Fruit fly (Drosophila melanogaster) whole organism, embryonic: Measurements from ENCODE around the gene CG5687.
A peak's percentile ranks its signal among the peaks of the same experiment; 100 is the strongest.

Experiments
- Antp ChIP-seq: fragments of 200-800 bp; sonication (Bioruptor generic); optimal IDR thresholded peaks from 3 replicates; lab custom pipeline; 2016; ENCODE audit warnings: missing biosample characterization, missing genetic modification characterization
- Bdp1 ChIP-seq: fragments of 200-800 bp; sonication (Bioruptor generic); optimal IDR thresholded peaks from 3 replicates; lab custom pipeline; 2016; ENCODE audit warnings: missing biosample characterization, missing genetic modification characterization
- CG10147 ChIP-seq: fragments of 200-800 bp; sonication (Bioruptor generic); optimal IDR thresholded peaks from 2 replicates; lab custom pipeline; 2019; ENCODE audit warnings: missing biosample characterization, mild to moderate bottlenecking, missing genetic modification characterization, moderate library complexity
- CG10274 ChIP-seq: fragments of 200-800 bp; sonication (Bioruptor generic); optimal IDR thresholded peaks from 3 replicates; lab custom pipeline; 2017; ENCODE audit warnings: missing biosample characterization, mild to moderate bottlenecking, missing genetic modification characterization
- CG10366 ChIP-seq: fragments of 200-800 bp; sonication (Bioruptor generic); IDR thresholded peaks from 2 replicates; pipeline ENCODE4 v1.3.6; 2022; ENCODE audit warnings: missing biosample characterization, missing genetic modification characterization
- CG10654 ChIP-seq: fragments of 200-800 bp; sonication (Bioruptor generic); optimal IDR thresholded peaks from 2 replicates; lab custom pipeline; 2016; ENCODE audit warnings: missing biosample characterization, missing genetic modification characterization
- CG10979 ChIP-seq: fragments of 200-800 bp; sonication (Bioruptor generic); optimal IDR thresholded peaks from 2 replicates; lab custom pipeline; 2018; ENCODE audit warnings: missing biosample characterization, mild to moderate bottlenecking, missing genetic modification characterization, moderate library complexity
- CG12104 ChIP-seq: fragments of 200-800 bp; sonication (Bioruptor generic); optimal IDR thresholded peaks from 3 replicates; lab custom pipeline; 2016; ENCODE audit warnings: missing biosample characterization, missing genetic modification characterization
- CG12219 ChIP-seq: fragments of 200-800 bp; sonication (Bioruptor generic); optimal IDR thresholded peaks from 3 replicates; lab custom pipeline; 2018; ENCODE audit warnings: missing biosample characterization, mild to moderate bottlenecking, missing genetic modification characterization
- CG12236 ChIP-seq: fragments of 200-800 bp; sonication (Bioruptor generic); optimal IDR thresholded peaks from 2 replicates; lab custom pipeline; 2016; ENCODE audit warnings: missing biosample characterization, missing genetic modification characterization
- CG12391 ChIP-seq: fragments of 200-800 bp; sonication (Bioruptor generic); optimal IDR thresholded peaks from 3 replicates; lab custom pipeline; 2018; ENCODE audit warnings: missing biosample characterization, mild to moderate bottlenecking, missing genetic modification characterization, moderate library complexity
- CG13296 ChIP-seq: fragments of 200-800 bp; sonication (Bioruptor generic); optimal IDR thresholded peaks from 3 replicates; lab custom pipeline; 2018; ENCODE audit warnings: missing biosample characterization, mild to moderate bottlenecking, missing genetic modification characterization
- CG14050 ChIP-seq: fragments of 200-800 bp; sonication (Bioruptor generic); IDR thresholded peaks from 3 replicates; pipeline ENCODE4 v1.3.6; 2022; ENCODE audit warnings: missing biosample characterization, missing genetic modification characterization
- CG15269 ChIP-seq: fragments of 200-800 bp; sonication (Bioruptor generic); optimal IDR thresholded peaks from 2 replicates; lab custom pipeline; 2018; ENCODE audit warnings: missing biosample characterization, mild to moderate bottlenecking, missing genetic modification characterization, moderate library complexity
- CG15601 ChIP-seq: fragments of 200-800 bp; sonication (Bioruptor generic); optimal IDR thresholded peaks from 3 replicates; lab custom pipeline; 2019; ENCODE audit warnings: missing biosample characterization, mild to moderate bottlenecking, missing genetic modification characterization, moderate library complexity
- CG17186 ChIP-seq: fragments of 200-800 bp; sonication (Bioruptor generic); optimal IDR thresholded peaks from 3 replicates; lab custom pipeline; 2017; ENCODE audit warnings: missing biosample characterization, missing genetic modification reagents, missing genetic modification characterization
- CG17802 ChIP-seq: fragments of 200-800 bp; sonication (Bioruptor generic); optimal IDR thresholded peaks from 2 replicates; lab custom pipeline; 2018; ENCODE audit warnings: missing biosample characterization, mild to moderate bottlenecking, missing genetic modification characterization, moderate library complexity
- CG2129 ChIP-seq: fragments of 200-800 bp; sonication (Bioruptor generic); IDR thresholded peaks from 2 replicates; pipeline ENCODE4 v1.3.6; 2022; ENCODE audit warnings: missing biosample characterization, missing genetic modification characterization; ENCODE audit not compliant: partially characterized antibody
- CG31388 ChIP-seq: fragments of 200-800 bp; sonication (Bioruptor generic); optimal IDR thresholded peaks from 2 replicates; lab custom pipeline; 2016; ENCODE audit warnings: missing biosample characterization, missing genetic modification characterization
- CG3163 ChIP-seq: fragments of 200-800 bp; sonication (Bioruptor generic); optimal IDR thresholded peaks from 3 replicates; lab custom pipeline; 2016; ENCODE audit warnings: missing biosample characterization, missing genetic modification characterization
- CG4282 ChIP-seq: fragments of 200-800 bp; sonication (Bioruptor generic); optimal IDR thresholded peaks from 2 replicates; lab custom pipeline; 2016; ENCODE audit warnings: missing biosample characterization, missing genetic modification characterization
- CG6175 ChIP-seq: fragments of 200-800 bp; sonication (Bioruptor generic); IDR thresholded peaks from 3 replicates; pipeline ENCODE4 v1.3.6; 2022; ENCODE audit warnings: missing biosample characterization, missing genetic modification characterization
- CG6254 ChIP-seq: fragments of 200-800 bp; sonication (Bioruptor generic); optimal IDR thresholded peaks from 3 replicates; lab custom pipeline; 2017; ENCODE audit warnings: mild to moderate bottlenecking, missing biosample characterization, missing genetic modification reagents, missing genetic modification characterization
- CG9215 ChIP-seq: fragments of 200-800 bp; sonication (Bioruptor generic); IDR thresholded peaks from 2 replicates; pipeline ENCODE4 v1.3.6; 2022; ENCODE audit warnings: missing biosample characterization, missing genetic modification characterization
- CG9437 ChIP-seq: fragments of 200-800 bp; sonication (Bioruptor generic); optimal IDR thresholded peaks from 2 replicates; lab custom pipeline; 2018; ENCODE audit warnings: missing biosample characterization, mild to moderate bottlenecking, missing genetic modification characterization
- Dbx ChIP-seq: fragments of 200-800 bp; sonication (Bioruptor generic); IDR thresholded peaks from 3 replicates; pipeline ENCODE4 v1.3.6; 2022; ENCODE audit warnings: missing biosample characterization, missing genetic modification characterization
- Deaf1 ChIP-seq: fragments of 200-800 bp; optimal IDR thresholded peaks from 3 replicates; lab custom pipeline; 2019; ENCODE audit warnings: missing biosample characterization, mild to moderate bottlenecking, missing genetic modification characterization, moderate library complexity
- Eip74EF ChIP-seq, 2 experiments: fragments of 200-800 bp in 1 of 2; fragments of >200 bp in 1 of 2; sonication (Bioruptor generic) in 1 of 2; optimal IDR thresholded peaks; 2 replicates each; lab custom pipeline; 2017 to 2019; ENCODE audit warnings: missing biosample characterization in 2 of 2, missing genetic modification characterization in 2 of 2, mild to moderate bottlenecking in 1 of 2, moderate library complexity in 1 of 2
- Fer2 ChIP-seq: fragments of 200-800 bp; sonication (Bioruptor generic); optimal IDR thresholded peaks from 2 replicates; lab custom pipeline; 2018; ENCODE audit warnings: missing biosample characterization, mild to moderate bottlenecking, missing genetic modification characterization, moderate library complexity
- Hr51 ChIP-seq, 2 experiments: fragments of 200-800 bp; sonication (Bioruptor generic); optimal IDR thresholded peaks; 2 replicates in 1 of 2; 3 replicates in 1 of 2; lab custom pipeline; 2016 to 2018; ENCODE audit warnings: missing biosample characterization in 2 of 2, missing genetic modification characterization in 2 of 2, mild to moderate bottlenecking in 1 of 2, moderate library complexity in 1 of 2
- Max ChIP-seq: fragments of 200-800 bp; sonication (Bioruptor generic); optimal IDR thresholded peaks from 2 replicates; lab custom pipeline; 2016; ENCODE audit warnings: missing biosample characterization, mild to moderate bottlenecking, missing genetic modification characterization
- Myb ChIP-seq: fragments of 200-800 bp; sonication (Bioruptor generic); optimal IDR thresholded peaks from 2 replicates; lab custom pipeline; 2016; ENCODE audit warnings: missing biosample characterization, missing genetic modification characterization
- NC2α ChIP-seq: fragments of 200-800 bp; sonication (Bioruptor generic); optimal IDR thresholded peaks from 2 replicates; lab custom pipeline; 2016; ENCODE audit warnings: missing biosample characterization, missing genetic modification characterization
- Neu2 ChIP-seq: fragments of 200-800 bp; sonication (Bioruptor generic); optimal IDR thresholded peaks from 3 replicates; lab custom pipeline; 2016; ENCODE audit warnings: missing biosample characterization, missing genetic modification characterization, borderline replicate concordance
- Optix ChIP-seq: fragments of 200-800 bp; sonication (Bioruptor generic); IDR thresholded peaks from 3 replicates; pipeline ENCODE4 v1.3.6; 2022; ENCODE audit warnings: missing biosample characterization, missing genetic modification characterization
- Sry-β ChIP-seq: fragments of 200-800 bp; sonication (Bioruptor generic); optimal IDR thresholded peaks from 2 replicates; lab custom pipeline; 2018; ENCODE audit warnings: missing biosample characterization, mild to moderate bottlenecking, missing genetic modification characterization, moderate library complexity
- Ssrp ChIP-seq: fragments of 200-800 bp; sonication (Bioruptor generic); optimal IDR thresholded peaks from 2 replicates; lab custom pipeline; 2018; ENCODE audit warnings: missing biosample characterization, mild to moderate bottlenecking, missing genetic modification characterization, moderate library complexity
- bcd ChIP-seq: fragments of 200-800 bp; sonication (Bioruptor generic); optimal IDR thresholded peaks from 2 replicates; lab custom pipeline; 2017; ENCODE audit warnings: missing biosample characterization, mild to moderate bottlenecking, missing genetic modification characterization
- chinmo ChIP-seq: fragments of 200-800 bp; sonication (Bioruptor generic); IDR thresholded peaks from 4 replicates; pipeline ENCODE4 v1.3.6; 2022; ENCODE audit warnings: missing biosample characterization, missing genetic modification characterization; ENCODE audit not compliant: partially characterized antibody
- esg ChIP-seq: fragments of 200-800 bp; sonication (Bioruptor generic); conservative IDR thresholded peaks from 2 replicates; pipeline ENCODE4 v1.3.6; 2022; ENCODE audit warnings: missing biosample characterization, missing genetic modification characterization
- fd3F ChIP-seq: fragments of 200-800 bp; sonication (Bioruptor generic); optimal IDR thresholded peaks from 2 replicates; lab custom pipeline; 2018; ENCODE audit warnings: missing biosample characterization, mild to moderate bottlenecking, missing genetic modification characterization, moderate library complexity
- fru ChIP-seq: fragments of >200 bp; optimal IDR thresholded peaks from 2 replicates; lab custom pipeline; 2017
- ftz-f1 ChIP-seq: fragments of 200-800 bp; sonication (Bioruptor generic); optimal IDR thresholded peaks from 2 replicates; lab custom pipeline; 2016; ENCODE audit warnings: missing biosample characterization, missing genetic modification characterization
- h ChIP-seq: fragments of >200 bp; optimal IDR thresholded peaks from 2 replicates; lab custom pipeline; 2017
- klu ChIP-seq: fragments of 200-800 bp; sonication (Bioruptor generic); IDR thresholded peaks from 2 replicates; pipeline ENCODE4 v1.3.6; 2022; ENCODE audit warnings: missing biosample characterization, missing genetic modification characterization
- lmd ChIP-seq: fragments of 200-800 bp; sonication (Bioruptor generic); IDR thresholded peaks from 2 replicates; pipeline ENCODE4 v1.3.6; 2022; ENCODE audit warnings: missing biosample characterization, missing genetic modification characterization
- rib ChIP-seq: fragments of 200-800 bp; sonication (Bioruptor generic); IDR thresholded peaks from 2 replicates; pipeline ENCODE4 v1.3.6; 2022; ENCODE audit warnings: missing biosample characterization, missing genetic modification characterization
- ro ChIP-seq: fragments of 200-800 bp; sonication (Bioruptor generic); IDR thresholded peaks from 2 replicates; pipeline ENCODE4 v1.3.6; 2022; ENCODE audit warnings: missing biosample characterization, missing genetic modification characterization
- sens-2 ChIP-seq: fragments of 200-800 bp; sonication (Bioruptor generic); IDR thresholded peaks from 2 replicates; pipeline ENCODE4 v1.3.6; 2022; ENCODE audit warnings: missing biosample characterization, missing genetic modification characterization
- sna ChIP-seq: fragments of 200-800 bp; sonication (Bioruptor generic); IDR thresholded peaks from 2 replicates; pipeline ENCODE4 v1.3.6; 2022; ENCODE audit warnings: missing biosample characterization, missing genetic modification characterization; ENCODE audit not compliant: partially characterized antibody

Gene CG5687

dm6 chr3L:1969539-1970337 lies 30.8 kb upstream of the CG5687 start, which contains the start of gene CG1927 (continued):
- TF ChIP-seq CG12236 (no peak), fd3F (GFP tag; lab: Kevin White, UChicago) (no peak), CG12219 (GFP tag; lab: Kevin White, UChicago) (no peak), NC2α (GFP tag; lab: Kevin White, UChicago) (no peak), Max (GFP tag; lab: Kevin White, UChicago) (no peak), CG6254 (GFP tag; lab: Kevin White, UChicago) (no peak), CG12104 (GFP tag; lab: Kevin White, UChicago) (no peak), Neu2 (no peak), CG15269 (tag; lab: Kevin White, UChicago) (peak; percentile 11), esg (GFP tag; lab: Robert Waterston, UW) (no peak), Deaf1 (tag; lab: Kevin White, UChicago) (peak; percentile 8), sna (GFP tag; lab: Robert Waterston, UW) (no peak), CG17802 (no peak), CG10654 (no peak), CG10979 (tag; lab: Kevin White, UChicago) (no peak), CG10274 (GFP tag; lab: Kevin White, UChicago) (no peak), Sry-β (GFP tag; lab: Kevin White, UChicago) (no peak), CG3163 (peak; percentile 29), CG14050 (no peak), fru (lab: Kevin White, UChicago) (no peak), CG15601 (no peak), Bdp1 (GFP tag; lab: Kevin White, UChicago) (no peak), CG12391 (tag; lab: Kevin White, UChicago) (no peak), Myb (GFP tag; lab: Kevin White, UChicago) (peak; percentile 86), bcd (GFP tag; lab: Kevin White, UChicago) (no peak), rib (GFP tag; lab: Robert Waterston, UW) (no peak), Hr51 (GFP tag; optimal IDR thresholded peaks at IDR 0.05; lab: Kevin White, UChicago) (no peak), CG6175 (GFP tag; lab: Robert Waterston, UW) (no peak), Optix (GFP tag; lab: Robert Waterston, UW) (no peak), Eip74EF (GFP tag; optimal IDR thresholded peaks at IDR 0.05; lab: Kevin White, UChicago) (peak in 1 of 2 experiments; percentile 35), CG13296 (GFP tag; lab: Kevin White, UChicago) (no peak), ftz-f1 (GFP tag; lab: Kevin White, UChicago) (no peak), chinmo (GFP tag; lab: Robert Waterston, UW) (peak; percentile 68; the same call in 1 of the 4 replicates), Antp (GFP tag; lab: Kevin White, UChicago) (no peak), lmd (GFP tag; lab: Robert Waterston, UW) (no peak), CG2129 (GFP tag; lab: Robert Waterston, UW) (no peak), CG9437 (GFP tag; lab: Kevin White, UChicago) (no peak), ro (GFP tag; lab: Robert Waterston, UW) (no peak), sens-2 (GFP tag; lab: Robert Waterston, UW) (no peak), CG17186 (no peak), klu (GFP tag; lab: Robert Waterston, UW) (no peak), CG9215 (no peak), Ssrp (no peak), Fer2 (tag; lab: Kevin White, UChicago) (no peak), CG4282 (no peak), CG31388 (GFP tag; lab: Kevin White, UChicago) (no peak), CG10147 (GFP tag; lab: Kevin White, UChicago) (no peak), CG10366 (GFP tag; lab: Robert Waterston, UW) (no peak), h (lab: Kevin White, UChicago) (no peak), Dbx (GFP tag; lab: Robert Waterston, UW) (peak; percentile 57; the same call in 2 of the 3 replicates)
